Fruit fly (Drosophila melanogaster): ENCODE data around the gene CG8924.

CG8924 gene

dm6 chrX:15891606-15892345, 49.1 kb upstream of the CG8924 start, which contains the start of gene shi (continued):
- TF ChIP-seq CG12942 (GFP tag; optimal IDR thresholded peaks at IDR 0.05) (no peak), HHEX (GFP tag; optimal IDR thresholded peaks at IDR 0.05) (no peak), CG43689 (GFP tag; IDR thresholded peaks at IDR 0.05) (no peak), ash1 (GFP tag; optimal IDR thresholded peaks at IDR 0.05) (no peak), CG15073 (GFP tag; optimal IDR thresholded peaks at IDR 0.05) (no peak), CG10147 (GFP tag; optimal IDR thresholded peaks at IDR 0.05) (no peak), CG15269 (tag; optimal IDR thresholded peaks at IDR 0.05) (no peak), Sry-β (GFP tag; optimal IDR thresholded peaks at IDR 0.05) (no peak), sim (GFP tag; IDR thresholded peaks at IDR 0.05) (no peak), Asciz (GFP tag; optimal IDR thresholded peaks at IDR 0.05) (no peak), Bteb2 (GFP tag; optimal IDR thresholded peaks at IDR 0.05) (no peak), CG31365 (tag; optimal IDR thresholded peaks at IDR 0.05) (no peak), CG7839 (tag; optimal IDR thresholded peaks at IDR 0.05) (no peak), CG8478 (optimal IDR thresholded peaks at IDR 0.05) (no peak), Nf-YA (GFP tag; IDR thresholded peaks at IDR 0.05) (0 out of 2 replicates have a peak, but pooled peaks have one; percentile 18), slp2 (GFP tag; optimal IDR thresholded peaks at IDR 0.05) (no peak), Taf1 (GFP tag; IDR thresholded peaks at IDR 0.05) (no peak), Hmx (GFP tag; optimal IDR thresholded peaks at IDR 0.05) (no peak), CG7786 (GFP tag; optimal IDR thresholded peaks at IDR 0.05) (peak; percentile 14), knrl (GFP tag; IDR thresholded peaks at IDR 0.05; ENCODE audit: partially characterized antibody) (peak; percentile 97), Fer2 (tag; optimal IDR thresholded peaks at IDR 0.05) (no peak), pita (GFP tag; optimal IDR thresholded peaks at IDR 0.05) (no peak), ab (GFP tag; optimal IDR thresholded peaks at IDR 0.05) (no peak), CG3726 (GFP tag; IDR thresholded peaks at IDR 0.05) (no peak), repo (GFP tag; optimal IDR thresholded peaks at IDR 0.05) (no peak), CG13123 (GFP tag; optimal IDR thresholded peaks at IDR 0.05) (no peak), Doc2 (GFP tag; IDR thresholded peaks at IDR 0.05) (no peak), CG34224 (GFP tag; IDR thresholded peaks at IDR 0.05; ENCODE audit: partially characterized antibody) (peak; percentile 98), CG5180 (GFP tag; optimal IDR thresholded peaks at IDR 0.05) (no peak), CG7928 (GFP tag; optimal IDR thresholded peaks at IDR 0.05) (peak; percentile 83), dimm (GFP tag; IDR thresholded peaks at IDR 0.05) (no peak), D19B (GFP tag; optimal IDR thresholded peaks at IDR 0.05) (no peak), nerfin-1 (tag; optimal IDR thresholded peaks at IDR 0.05) (no peak), CG10462 (GFP tag; optimal IDR thresholded peaks at IDR 0.05) (no peak)

dm6 chrX:15893732-15894264, 47.1 kb upstream of the CG8924 start:
- TF ChIP-seq Scr (GFP tag; IDR thresholded peaks at IDR 0.05; ENCODE audit: partially characterized antibody) (no peak), ewg (GFP tag; optimal IDR thresholded peaks at IDR 0.05) (peak; percentile 60), CG6689 (GFP tag; IDR thresholded peaks at IDR 0.05) (no peak), CG17359 (tag; optimal IDR thresholded peaks at IDR 0.05) (peak; percentile 33), jumu (GFP tag; optimal IDR thresholded peaks at IDR 0.05) (no peak), CG9437 (GFP tag; optimal IDR thresholded peaks at IDR 0.05) (no peak), CG11560 (tag; IDR thresholded peaks at IDR 0.05) (no peak), CG15601 (tag; optimal IDR thresholded peaks at IDR 0.05) (peak; percentile 24), Vsx1 (GFP tag; optimal IDR thresholded peaks at IDR 0.05) (peak; percentile 1), crol (GFP tag; IDR thresholded peaks at IDR 0.05) (0 out of 2 replicates have a peak, but pooled peaks have one; percentile 39), CG6765 (GFP tag; optimal IDR thresholded peaks at IDR 0.05) (peak; percentile 1), CG12744 (GFP tag; optimal IDR thresholded peaks at IDR 0.05) (no peak), fu2 (GFP tag; optimal IDR thresholded peaks at IDR 0.05) (no peak), sens (GFP tag) (peak; percentile 66), sqz (GFP tag; optimal IDR thresholded peaks at IDR 0.05) (peak; percentile 12), usp (GFP tag; optimal IDR thresholded peaks at IDR 0.05) (no peak), lmd (GFP tag; IDR thresholded peaks at IDR 0.05) (no peak)

All from whole organism, embryonic.